Fruit fly (Drosophila melanogaster): ENCODE data around the gene CG7950.

The CG7950 gene

DNA sequence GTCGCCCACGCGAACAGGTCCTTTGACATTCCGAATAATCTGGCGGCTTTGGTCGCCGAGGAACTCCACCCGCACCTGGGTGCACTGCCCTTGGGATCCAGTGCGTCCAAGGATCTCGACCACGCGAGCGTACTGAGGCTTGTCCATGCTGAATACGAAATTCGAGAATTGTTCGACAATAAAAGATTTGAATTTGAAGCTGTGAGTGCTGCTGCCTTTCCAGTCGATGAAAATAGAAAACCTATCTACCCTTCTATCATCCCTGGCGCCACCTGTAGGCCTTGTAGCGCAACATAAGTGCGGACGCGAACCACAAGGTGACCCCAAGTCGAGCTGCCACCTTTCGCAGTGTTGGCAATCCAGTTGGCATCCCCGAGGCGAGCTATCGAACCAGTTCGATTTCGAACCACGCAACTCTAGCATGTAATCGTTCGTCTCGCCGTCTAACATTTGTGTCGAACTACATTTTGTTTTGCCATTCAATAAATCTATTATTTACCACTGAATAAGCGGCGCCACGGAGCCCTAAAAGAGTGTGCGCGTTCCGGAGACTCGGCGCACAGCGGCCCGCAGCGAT is 34.1 kb upstream of the CG7950 start, which contains the start of the genes RpS28a and Axn (continued):
- TF ChIP-seq H2.0 (GFP tag; IDR thresholded peaks at IDR 0.05): no peak; the same call in 1 of the 2 replicates
- no peak for TF ChIP-seq MTF-1 (GFP tag; optimal IDR thresholded peaks at IDR 0.05; ENCODE audit: borderline replicate concordance)
- 0 out of 2 replicates have a peak, but pooled peaks have one; percentile 6 for TF ChIP-seq CG10321 (GFP tag; IDR thresholded peaks at IDR 0.05)
- no peak for TF ChIP-seq CG12155 (GFP tag; optimal IDR thresholded peaks at IDR 0.05)
- TF ChIP-seq CG15601 (tag; optimal IDR thresholded peaks at IDR 0.05): peak; percentile 81
- peak; percentile 63 for TF ChIP-seq E2f2 (GFP tag; IDR thresholded peaks at IDR 0.05)
- TF ChIP-seq CG8478 (optimal IDR thresholded peaks at IDR 0.05): peak; percentile 81
- TF ChIP-seq HmgD (GFP tag; optimal IDR thresholded peaks at IDR 0.05): peak; percentile 83
- no peak for TF ChIP-seq CG8089 (GFP tag; optimal IDR thresholded peaks at IDR 0.05)
- TF ChIP-seq zfh1 (GFP tag; IDR thresholded peaks at IDR 0.05): no peak
- TF ChIP-seq CG30020 (tag; optimal IDR thresholded peaks at IDR 0.05): no peak
- no peak for TF ChIP-seq prd (optimal IDR thresholded peaks at IDR 0.05)
- 0 out of 3 replicates have a peak, but pooled peaks have one; percentile 28 for TF ChIP-seq prd (GFP tag; IDR thresholded peaks at IDR 0.05)
- TF ChIP-seq dpn (GFP tag; optimal IDR thresholded peaks at IDR 0.05): peak; percentile 37 to 42
- no peak for TF ChIP-seq CG7372 (GFP tag; IDR thresholded peaks at IDR 0.05)
- no peak for TF ChIP-seq Dbx (GFP tag; IDR thresholded peaks at IDR 0.05)
- no peak for TF ChIP-seq Ptx1 (GFP tag; IDR thresholded peaks at IDR 0.05)
- no peak for TF ChIP-seq CG17802 (tag; optimal IDR thresholded peaks at IDR 0.05)
- TF ChIP-seq CG18262 (tag; optimal IDR thresholded peaks at IDR 0.05): no peak
- TF ChIP-seq CG31224 (GFP tag; IDR thresholded peaks at IDR 0.05): no peak
- peak; percentile 7 for TF ChIP-seq CG12299 (tag; optimal IDR thresholded peaks at IDR 0.05)
- TF ChIP-seq CG4854 (GFP tag; optimal IDR thresholded peaks at IDR 0.05): no peak
- peak; percentile 18 for TF ChIP-seq Atf3 (GFP tag; optimal IDR thresholded peaks at IDR 0.05)
- no peak for TF ChIP-seq gem (tag; optimal IDR thresholded peaks at IDR 0.05)
- no peak for TF ChIP-seq TFAM (GFP tag; optimal IDR thresholded peaks at IDR 0.05)
- no peak for TF ChIP-seq CG8765 (GFP tag; IDR thresholded peaks at IDR 0.05)
- peak; percentile 16; the same call in 1 of the 3 replicates for TF ChIP-seq Aef1 (GFP tag; IDR thresholded peaks at IDR 0.05)
- peak; percentile 19 for TF ChIP-seq CoRest (tag; optimal IDR thresholded peaks at IDR 0.05)
- TF ChIP-seq CG10209 (GFP tag; optimal IDR thresholded peaks at IDR 0.05): no peak
- TF ChIP-seq mam (GFP tag; optimal IDR thresholded peaks at IDR 0.05): peak; percentile 24
- TF ChIP-seq lilli (GFP tag; optimal IDR thresholded peaks at IDR 0.05): peak; percentile 5
- TF ChIP-seq Sox100B (GFP tag; optimal IDR thresholded peaks at IDR 0.05): no peak
- TF ChIP-seq CG9797 (GFP tag; optimal IDR thresholded peaks at IDR 0.05): peak; percentile 43
- TF ChIP-seq org-1 (GFP tag; optimal IDR thresholded peaks at IDR 0.05): no peak
- peak; percentile 57; the same call in 1 of the 2 replicates for TF ChIP-seq lmd (GFP tag; IDR thresholded peaks at IDR 0.05)
- TF ChIP-seq Sin3A (optimal IDR thresholded peaks at IDR 0.05): peak; percentile 80
- no peak for TF ChIP-seq CG7786 (GFP tag; optimal IDR thresholded peaks at IDR 0.05)
- TF ChIP-seq hth (optimal IDR thresholded peaks at IDR 0.05): no peak
- TF ChIP-seq stc (GFP tag; IDR thresholded peaks at IDR 0.05): no peak
- TF ChIP-seq CG13287 (GFP tag; IDR thresholded peaks at IDR 0.05; ENCODE audit: partially characterized antibody): peak; percentile 57
- TF ChIP-seq Xbp1 (GFP tag; optimal IDR thresholded peaks at IDR 0.05): peak; percentile 43
- no peak for TF ChIP-seq CG1024 (GFP tag; IDR thresholded peaks at IDR 0.05)
- TF ChIP-seq CG17361 (GFP tag; IDR thresholded peaks at IDR 0.05): no peak; the same call in 2 of the 3 replicates
- no peak for TF ChIP-seq CG7271 (tag; optimal IDR thresholded peaks at IDR 0.05)
- TF ChIP-seq Abd-B (GFP tag; optimal IDR thresholded peaks at IDR 0.05): no peak
- TF ChIP-seq Eip74EF (GFP tag; optimal IDR thresholded peaks at IDR 0.05): no peak
- peak; percentile 81 for TF ChIP-seq D (optimal IDR thresholded peaks at IDR 0.05)
- TF ChIP-seq D (GFP tag; optimal IDR thresholded peaks at IDR 0.05): no peak
- no peak for TF ChIP-seq Meics (GFP tag; optimal IDR thresholded peaks at IDR 0.05)
- no peak for TF ChIP-seq vvl (GFP tag; IDR thresholded peaks at IDR 0.05)
- peak; percentile 32; the same call in 1 of the 3 replicates for TF ChIP-seq ci (GFP tag; IDR thresholded peaks at IDR 0.05)
- no peak for TF ChIP-seq br (optimal IDR thresholded peaks at IDR 0.05)
- no peak for TF ChIP-seq CG11560 (tag; IDR thresholded peaks at IDR 0.05)
